Worm (Caenorhabditis elegans) whole organism, mixed stage, embryonic: Measurements from ENCODE around the gene cwf-19L2.

Experiments
- M03D4.4 ChIP-seq: sonication (generic microtip); optimal IDR thresholded peaks from 2 replicates; lab custom pipeline; 2017; ENCODE audit warnings: mild to moderate bottlenecking, missing genetic modification characterization, missing compliant biosample characterization
- elt-1 ChIP-seq: sonication (generic microtip); optimal IDR thresholded peaks from 2 replicates; lab custom pipeline; 2017; ENCODE audit warnings: missing genetic modification characterization, mild to moderate bottlenecking, missing compliant biosample characterization, antibody characterized with exemption, moderate library complexity, borderline replicate concordance; ENCODE audit not compliant: insufficient read depth
- nhr-12 ChIP-seq: fragments of 150-350 bp; optimal IDR thresholded peaks from 2 replicates; lab custom pipeline; 2014; ENCODE audit warnings: missing biosample characterization, missing genetic modification characterization
- pha-4 ChIP-seq: fragments of 150-350 bp; optimal IDR thresholded peaks from 2 replicates; lab custom pipeline; 2018; ENCODE audit warnings: missing biosample characterization, missing genetic modification reagents, missing genetic modification characterization
- ztf-11 ChIP-seq: fragments of 150-350 bp; optimal IDR thresholded peaks from 2 replicates; lab custom pipeline; 2014; ENCODE audit warnings: missing biosample characterization, missing genetic modification characterization

- TF ChIP-seq nhr-12 (no peak), ztf-11 (no peak), pha-4 (tag; lab: Kevin White, UChicago) (no peak), M03D4.4 (tag; lab: Kevin White, UChicago) (no peak), elt-1 (tag; lab: Kevin White, UChicago) (no peak)
These were observed 8.2 kb downstream of the cwf-19L2 start for ce11 chrIII:7301668-7302067.
